Fruit fly (Drosophila melanogaster) whole organism, wandering third instar larva: ENCODE measurements around the gene CG1146.

Experiments used
- Abd-B ChIP-seq: fragments of >200 bp; optimal IDR thresholded peaks from 2 replicates; lab custom pipeline; 2017; ENCODE audit warnings: missing biosample characterization, missing genetic modification characterization
- CG32264 ChIP-seq: fragments of 200-800 bp; sonication (Bioruptor generic); optimal IDR thresholded peaks from 2 replicates; lab custom pipeline; 2016; ENCODE audit warnings: missing biosample characterization, missing genetic modification characterization
- CG9705 ChIP-seq: fragments of 200-800 bp; sonication (Bioruptor generic); optimal IDR thresholded peaks from 2 replicates; lab custom pipeline; 2018; ENCODE audit warnings: missing biosample characterization, mild to moderate bottlenecking, missing genetic modification characterization
- CrebA ChIP-seq: fragments of 200-800 bp; sonication (Bioruptor generic); optimal IDR thresholded peaks from 2 replicates; lab custom pipeline; 2016; ENCODE audit warnings: missing biosample characterization, mild to moderate bottlenecking, missing genetic modification characterization, borderline replicate concordance
- Dfd ChIP-seq: fragments of >200 bp; optimal IDR thresholded peaks from 2 replicates; lab custom pipeline; 2017; ENCODE audit warnings: missing biosample characterization, missing genetic modification characterization
- Dif ChIP-seq: fragments of 200-275, 200-300 bp; sonication (Bioruptor generic); optimal IDR thresholded peaks from 2 replicates; lab custom pipeline; 2018; ENCODE audit warnings: missing biosample characterization, missing genetic modification characterization; ENCODE audit not compliant: partially characterized antibody
- GATAd ChIP-seq: sonication (Bioruptor generic); optimal IDR thresholded peaks from 2 replicates; lab custom pipeline; 2016; ENCODE audit warnings: missing biosample characterization, missing genetic modification characterization
- HLH106 ChIP-seq: fragments of 200-800 bp; optimal IDR thresholded peaks from 3 replicates; lab custom pipeline; 2019; ENCODE audit warnings: missing biosample characterization, mild to moderate bottlenecking, missing genetic modification characterization, moderate library complexity
- Hnf4 ChIP-seq: fragments of 200-800 bp; sonication (Bioruptor generic); optimal IDR thresholded peaks from 2 replicates; lab custom pipeline; 2016; ENCODE audit warnings: missing biosample characterization, mild to moderate bottlenecking, missing genetic modification characterization
- Hr78 ChIP-seq: fragments of >200 bp; optimal IDR thresholded peaks from 2 replicates; lab custom pipeline; 2017; ENCODE audit warnings: missing biosample characterization, missing genetic modification characterization
- Hr83 ChIP-seq: fragments of 200-300 bp; sonication (Bioruptor generic); optimal IDR thresholded peaks from 2 replicates; lab custom pipeline; 2016; ENCODE audit warnings: missing biosample characterization, mild to moderate bottlenecking, missing genetic modification characterization, moderate library complexity; ENCODE audit not compliant: poor library complexity, severe bottlenecking
- Jra ChIP-seq: sonication (Bioruptor generic); optimal IDR thresholded peaks from 2 replicates; lab custom pipeline; 2016; ENCODE audit warnings: missing biosample characterization, missing genetic modification characterization
- Mio ChIP-seq: sonication (Bioruptor generic); optimal IDR thresholded peaks from 2 replicates; lab custom pipeline; 2016; ENCODE audit warnings: missing biosample characterization, missing genetic modification characterization
- Myc ChIP-seq: fragments of >200 bp; optimal IDR thresholded peaks from 2 replicates; lab custom pipeline; 2017
- N ChIP-seq: fragments of >200 bp; optimal IDR thresholded peaks from 2 replicates; lab custom pipeline; 2018; ENCODE audit warnings: missing biosample characterization, missing external identifiers, missing genetic modification characterization
- OdsH ChIP-seq: fragments of 200-800 bp; sonication (Bioruptor generic); optimal IDR thresholded peaks from 2 replicates; lab custom pipeline; 2016; ENCODE audit warnings: missing biosample characterization, mild to moderate bottlenecking, missing genetic modification characterization
- Rel ChIP-seq, 2 experiments: fragments of 200-800 bp; sonication (Bioruptor generic) in 1 of 2; optimal IDR thresholded peaks; 2 replicates in 1 of 2; 3 replicates in 1 of 2; lab custom pipeline; 2016 to 2019; ENCODE audit warnings: mild to moderate bottlenecking in 2 of 2, missing biosample characterization in 2 of 2, missing genetic modification characterization in 2 of 2, moderate library complexity in 1 of 2
- Sp1 ChIP-seq: fragments of 200-800 bp; sonication (Bioruptor generic); optimal IDR thresholded peaks from 3 replicates; lab custom pipeline; 2019; ENCODE audit warnings: missing biosample characterization, mild to moderate bottlenecking, missing genetic modification characterization, moderate library complexity
- Vsx2 ChIP-seq: fragments of 200-300, 225-300 bp; sonication (Bioruptor generic); optimal IDR thresholded peaks from 2 replicates; lab custom pipeline; 2018; ENCODE audit warnings: missing biosample characterization, missing genetic modification characterization; ENCODE audit not compliant: partially characterized antibody
- br ChIP-seq: fragments of 200-800 bp; sonication (Bioruptor generic); optimal IDR thresholded peaks from 2 replicates; lab custom pipeline; 2016; ENCODE audit warnings: missing biosample characterization, missing genetic modification characterization
- brk ChIP-seq: fragments of 200-800 bp; sonication (Bioruptor generic); optimal IDR thresholded peaks from 2 replicates; lab custom pipeline; 2016; ENCODE audit warnings: missing biosample characterization, mild to moderate bottlenecking, missing genetic modification characterization
- dl ChIP-seq, 2 experiments: fragments of 175-275, 200-275 bp in 1 of 2; fragments of 200-275 bp in 1 of 2; sonication (Bioruptor generic); optimal IDR thresholded peaks; lab custom pipeline; 2018; ENCODE audit warnings: mild to moderate bottlenecking in 2 of 2, missing biosample characterization in 2 of 2, missing genetic modification characterization in 2 of 2, moderate library complexity in 2 of 2; ENCODE audit not compliant: partially characterized antibody in 2 of 2, insufficient read depth in 1 of 2
- dmrt93B ChIP-seq: fragments of 200-800 bp; sonication (Bioruptor generic); optimal IDR thresholded peaks from 2 replicates; lab custom pipeline; 2018; ENCODE audit warnings: missing biosample characterization, mild to moderate bottlenecking, missing genetic modification characterization
- dsf ChIP-seq: sonication (Bioruptor generic); optimal IDR thresholded peaks from 2 replicates; lab custom pipeline; 2016; ENCODE audit warnings: missing biosample characterization, missing genetic modification characterization, borderline replicate concordance
- ey ChIP-seq: fragments of 200-800 bp; sonication (Bioruptor generic); optimal IDR thresholded peaks from 2 replicates; lab custom pipeline; 2016; ENCODE audit warnings: missing biosample characterization, missing genetic modification characterization
- foxo ChIP-seq, 2 experiments: fragments of 200-800 bp; sonication (Bioruptor generic); optimal IDR thresholded peaks; 2 replicates in 1 of 2; 3 replicates in 1 of 2; lab custom pipeline; 2016 to 2017; ENCODE audit warnings: missing biosample characterization in 2 of 2, missing genetic modification characterization in 2 of 2
- fru ChIP-seq: fragments of 200-800 bp; sonication (Bioruptor generic); optimal IDR thresholded peaks from 3 replicates; lab custom pipeline; 2016; ENCODE audit warnings: missing biosample characterization, mild to moderate bottlenecking, missing genetic modification characterization
- h ChIP-seq: fragments of 200-800 bp; sonication (Bioruptor generic); optimal IDR thresholded peaks from 3 replicates; lab custom pipeline; 2016; ENCODE audit warnings: missing biosample characterization, mild to moderate bottlenecking, missing genetic modification characterization
- jim ChIP-seq: fragments of 175-275, 200-325 bp; sonication (Bioruptor generic); optimal IDR thresholded peaks from 2 replicates; lab custom pipeline; 2016; ENCODE audit warnings: missing biosample characterization, mild to moderate bottlenecking, missing genetic modification characterization
- lola ChIP-seq: fragments of >200 bp; optimal IDR thresholded peaks from 2 replicates; lab custom pipeline; 2017; ENCODE audit warnings: missing biosample characterization, missing genetic modification characterization
- pan ChIP-seq: fragments of >200 bp; optimal IDR thresholded peaks from 2 replicates; lab custom pipeline; 2017
- psq ChIP-seq: fragments of 200-800 bp; sonication (Bioruptor generic); optimal IDR thresholded peaks from 3 replicates; lab custom pipeline; 2017; ENCODE audit warnings: missing biosample characterization, mild to moderate bottlenecking, missing genetic modification characterization, moderate library complexity
- rgr ChIP-seq: fragments of 200-800 bp; sonication (Bioruptor generic); optimal IDR thresholded peaks from 3 replicates; lab custom pipeline; 2016; ENCODE audit warnings: missing biosample characterization, mild to moderate bottlenecking, missing genetic modification characterization
- sage ChIP-seq: fragments of 200-800 bp; sonication (Bioruptor generic); optimal IDR thresholded peaks from 2 replicates; lab custom pipeline; 2016; ENCODE audit warnings: missing biosample characterization, mild to moderate bottlenecking, missing genetic modification characterization
- sv ChIP-seq: fragments of 200-800 bp; sonication (Bioruptor generic); optimal IDR thresholded peaks from 3 replicates; lab custom pipeline; 2016; ENCODE audit warnings: missing biosample characterization, missing genetic modification characterization
- tai ChIP-seq: sonication (Bioruptor generic); optimal IDR thresholded peaks from 2 replicates; lab custom pipeline; 2016; ENCODE audit warnings: missing biosample characterization, missing genetic modification characterization
- usp ChIP-seq: fragments of >200 bp; optimal IDR thresholded peaks from 2 replicates; lab custom pipeline; 2017; ENCODE audit warnings: missing biosample characterization, missing genetic modification characterization
- woc ChIP-seq: sonication (Bioruptor generic); optimal IDR thresholded peaks from 2 replicates; lab custom pipeline; 2016; ENCODE audit warnings: missing biosample characterization, mild to moderate bottlenecking, missing genetic modification characterization

Gene CG1146

DNA sequence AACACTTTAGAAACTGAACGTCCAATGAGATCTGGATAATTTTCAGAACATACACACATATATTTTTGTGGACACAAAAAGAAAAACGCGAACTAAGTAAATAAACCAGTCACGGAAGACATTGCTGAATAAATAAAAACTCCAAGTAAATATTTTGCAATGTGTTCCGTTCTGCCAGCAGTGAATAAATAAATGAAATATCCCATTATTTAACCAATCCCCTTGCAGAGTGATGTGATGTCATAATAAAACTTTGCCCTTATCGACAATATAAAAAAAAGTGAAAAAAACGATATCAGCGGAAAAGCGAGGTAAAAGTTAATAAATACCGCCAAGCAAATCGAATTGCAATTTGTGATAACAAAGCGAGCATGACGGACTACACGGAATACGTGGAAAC lies 2.1 kb downstream of the CG1146 start:
- TF ChIP-seq Sp1 (GFP tag; lab: Kevin White, UChicago): peak; percentile 6
- peak; percentile 31 for TF ChIP-seq CG9705 (GFP tag; lab: Kevin White, UChicago)
- peak; percentile 29 for TF ChIP-seq h
- TF ChIP-seq sage (GFP tag; lab: Kevin White, UChicago): no peak
- TF ChIP-seq CG32264 (GFP tag; lab: Kevin White, UChicago): no peak

DNA sequence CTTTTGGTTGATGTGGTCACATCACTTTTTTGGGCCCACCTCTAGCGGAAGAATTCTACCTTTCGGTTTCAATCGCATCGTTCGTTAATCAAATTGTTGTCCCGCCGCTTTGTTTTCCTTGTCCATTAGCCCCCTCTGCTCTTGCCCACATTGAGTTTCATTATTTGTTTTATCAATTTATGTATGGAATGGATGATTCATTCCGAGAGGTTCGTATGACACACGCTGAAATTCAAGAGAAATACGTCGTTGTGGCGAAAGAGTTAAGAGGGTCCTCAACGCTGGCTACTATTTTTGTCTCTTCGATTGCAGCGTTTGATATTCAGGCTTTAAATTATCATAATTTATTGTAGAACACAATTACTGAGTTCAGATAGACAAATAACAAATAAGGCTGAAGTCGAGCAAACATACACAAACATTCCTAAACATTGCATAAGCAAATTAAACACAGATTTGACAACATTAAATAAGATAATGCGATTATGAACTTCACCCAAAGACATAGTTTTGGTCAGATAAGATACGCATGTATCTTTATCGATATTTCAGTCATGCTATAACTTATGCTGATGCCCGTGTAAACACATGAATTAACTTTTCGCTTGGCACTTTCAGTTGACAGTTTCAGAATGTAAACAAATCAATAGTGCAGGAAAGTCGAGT lies 5.0 kb downstream of the CG1146 start:
- TF ChIP-seq sv (GFP tag; lab: Kevin White, UChicago) (no peak), br (GFP tag; lab: Kevin White, UChicago) (peak; percentile 9), HLH106 (tag; lab: Kevin White, UChicago) (no peak), brk (GFP tag; lab: Kevin White, UChicago) (no peak), sage (GFP tag; lab: Kevin White, UChicago) (no peak), dmrt93B (no peak), dl (GFP tag; optimal IDR thresholded peaks at IDR 0.05; lab: Kevin White, UChicago; ENCODE audit: insufficient read depth in 1 of 2, partially characterized antibody in 2 of 2) (peak in 1 of 2 experiments; percentile 4), Dfd (GFP tag; lab: Kevin White, UChicago) (no peak), usp (no peak), Hr78 (GFP tag; lab: Kevin White, UChicago) (no peak), Mio (GFP tag; lab: Kevin White, UChicago) (no peak), CG32264 (GFP tag; lab: Kevin White, UChicago) (no peak), Rel (GFP tag; optimal IDR thresholded peaks at IDR 0.05; lab: Kevin White, UChicago) (no peak), Rel (tag; optimal IDR thresholded peaks at IDR 0.05; lab: Kevin White, UChicago) (peak; percentile 2), fru (GFP tag; lab: Kevin White, UChicago) (no peak), woc (no peak), pan (lab: Kevin White, UChicago) (no peak), lola (GFP tag; lab: Kevin White, UChicago) (no peak), foxo (GFP tag; optimal IDR thresholded peaks at IDR 0.05; lab: Kevin White, UChicago) (no peak), Sp1 (GFP tag; lab: Kevin White, UChicago) (no peak), Dif (no peak), psq (GFP tag; lab: Kevin White, UChicago) (peak; percentile 9), CG9705 (GFP tag; lab: Kevin White, UChicago) (no peak), OdsH (GFP tag; lab: Kevin White, UChicago) (no peak), Myc (no peak), dsf (GFP tag; lab: Kevin White, UChicago) (no peak), h (no peak), Hnf4 (GFP tag; lab: Kevin White, UChicago) (peak; percentile 13), GATAd (GFP tag; lab: Kevin White, UChicago) (no peak), tai (GFP tag; lab: Kevin White, UChicago) (no peak), Jra (peak; percentile 71), rgr (GFP tag; lab: Kevin White, UChicago) (no peak), ey (no peak), Hr83 (no peak), Abd-B (GFP tag; lab: Kevin White, UChicago) (no peak), CrebA (no peak), N (GFP tag; lab: Kevin White, UChicago) (no peak), Vsx2 (GFP tag; lab: Kevin White, UChicago) (no peak), jim (GFP tag; lab: Kevin White, UChicago) (no peak)

DNA sequence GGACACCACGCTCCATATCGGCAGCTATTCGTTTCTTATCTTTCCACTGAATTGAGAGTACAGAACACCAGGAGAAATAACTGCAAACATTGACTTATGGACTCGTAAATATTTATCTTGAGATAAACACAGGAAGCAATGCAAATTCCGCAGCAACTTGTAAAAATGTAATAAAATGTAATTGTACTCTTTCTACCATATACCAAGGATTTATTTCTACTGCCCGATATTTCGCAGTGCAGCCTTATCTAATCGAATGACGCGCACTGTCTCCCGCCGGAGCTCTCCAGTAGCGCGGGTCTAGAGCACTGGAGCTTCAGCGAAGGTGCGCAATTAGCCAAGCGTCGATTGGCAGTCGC lies 5.6 kb downstream of the CG1146 start:
- TF ChIP-seq rgr (GFP tag; lab: Kevin White, UChicago): peak; percentile 95
- TF ChIP-seq Mio (GFP tag; lab: Kevin White, UChicago): peak; percentile 50
- TF ChIP-seq fru (GFP tag; lab: Kevin White, UChicago): peak; percentile 98
- TF ChIP-seq woc: peak; percentile 81
- no peak for TF ChIP-seq N (GFP tag; lab: Kevin White, UChicago)
- TF ChIP-seq Abd-B (GFP tag; lab: Kevin White, UChicago): no peak
- peak; percentile 93 for TF ChIP-seq HLH106 (tag; lab: Kevin White, UChicago)
- peak; percentile 91 for TF ChIP-seq OdsH (GFP tag; lab: Kevin White, UChicago)
- no peak for TF ChIP-seq dl (GFP tag; optimal IDR thresholded peaks at IDR 0.05; lab: Kevin White, UChicago; ENCODE audit: insufficient read depth in 1 of 2, partially characterized antibody in 2 of 2)
- no peak for TF ChIP-seq Hr78 (GFP tag; lab: Kevin White, UChicago)
- TF ChIP-seq Sp1 (GFP tag; lab: Kevin White, UChicago): peak; percentile 91
- TF ChIP-seq usp: no peak
- TF ChIP-seq jim (GFP tag; lab: Kevin White, UChicago): no peak
- no peak for TF ChIP-seq Myc
- TF ChIP-seq Jra: peak; percentile 91
- peak; percentile 30 for TF ChIP-seq GATAd (GFP tag; lab: Kevin White, UChicago)
- peak; percentile 96 for TF ChIP-seq CG32264 (GFP tag; lab: Kevin White, UChicago)
- peak; percentile 96 for TF ChIP-seq sage (GFP tag; lab: Kevin White, UChicago)
- TF ChIP-seq CG9705 (GFP tag; lab: Kevin White, UChicago): peak; percentile 61
- TF ChIP-seq dsf (GFP tag; lab: Kevin White, UChicago): peak; percentile 66
- peak; percentile 93 for TF ChIP-seq ey
- TF ChIP-seq brk (GFP tag; lab: Kevin White, UChicago): peak; percentile 90
- TF ChIP-seq Dfd (GFP tag; lab: Kevin White, UChicago): no peak
- peak; percentile 91 for TF ChIP-seq CrebA
- no peak for TF ChIP-seq lola (GFP tag; lab: Kevin White, UChicago)
- TF ChIP-seq Vsx2 (GFP tag; lab: Kevin White, UChicago): no peak
- peak; percentile 99 for TF ChIP-seq h
- no peak for TF ChIP-seq Dif
- TF ChIP-seq dmrt93B: peak; percentile 90
- TF ChIP-seq tai (GFP tag; lab: Kevin White, UChicago): no peak
- peak; percentile 82 for TF ChIP-seq Hr83
- TF ChIP-seq Hnf4 (GFP tag; lab: Kevin White, UChicago): peak; percentile 93
- no peak for TF ChIP-seq pan (lab: Kevin White, UChicago)
- peak; percentile 96 for TF ChIP-seq br (GFP tag; lab: Kevin White, UChicago)
- TF ChIP-seq Rel (GFP tag; optimal IDR thresholded peaks at IDR 0.05; lab: Kevin White, UChicago): peak; percentile 71
- TF ChIP-seq Rel (tag; optimal IDR thresholded peaks at IDR 0.05; lab: Kevin White, UChicago): peak; percentile 64
